Worm (Caenorhabditis elegans): Measurements from ENCODE around the gene msp-64.

DNA sequence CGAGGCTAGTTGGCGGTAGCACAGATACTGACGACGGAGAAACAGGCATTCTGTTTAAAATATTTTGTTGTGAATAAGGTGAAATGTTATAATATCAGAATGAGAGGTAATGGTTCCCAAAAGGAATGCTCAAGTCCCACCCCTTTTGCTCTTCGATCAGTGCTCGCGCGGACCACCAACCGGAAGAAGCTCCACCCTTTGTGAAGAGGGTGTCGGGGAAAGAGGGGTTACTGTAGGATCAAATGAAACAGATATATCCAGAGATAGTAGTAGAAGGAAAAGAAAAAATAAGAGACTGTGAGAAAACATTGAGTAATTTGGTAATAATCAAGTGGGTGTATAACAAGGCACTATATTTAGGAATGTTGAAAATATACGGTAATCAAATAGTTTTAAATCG lies 36.0 kb downstream of the msp-64 start, which contains the start of the genes dmd-5 and F10C1.1:
- TF ChIP-seq mdl-1 (tag; optimal IDR thresholded peaks at IDR 0.05) (no peak), fos-1 (tag; optimal IDR thresholded peaks at IDR 0.05) (no peak), R02D3.7 (tag; optimal IDR thresholded peaks at IDR 0.05) (no peak), nhr-237 (tag; optimal IDR thresholded peaks at IDR 0.05) (no peak), pqm-1 (tag; optimal IDR thresholded peaks at IDR 0.05) (no peak)

All from whole organism, L3 larva.